Fruit fly (Drosophila melanogaster): ENCODE results near the gene Rab11.

The Rab11 gene

dm6 chr3R:21127352-21127985 is 16.3 kb downstream of the Rab11 start, which contains the start of the genes slmb and CG5793 (continued):
- TF ChIP-seq D19B (GFP tag; optimal IDR thresholded peaks at IDR 0.05) (no peak), crol (GFP tag; IDR thresholded peaks at IDR 0.05) (no peak; the same call in 1 of the 2 replicates), ems (GFP tag; optimal IDR thresholded peaks at IDR 0.05) (peak; percentile 31), Bteb2 (GFP tag; optimal IDR thresholded peaks at IDR 0.05) (no peak), Hr39 (optimal IDR thresholded peaks at IDR 0.05) (no peak), Adf1 (GFP tag; IDR thresholded peaks at IDR 0.05) (no peak), CG6683 (GFP tag; optimal IDR thresholded peaks at IDR 0.05) (no peak), gem (tag; optimal IDR thresholded peaks at IDR 0.05) (no peak), CG7271 (tag; optimal IDR thresholded peaks at IDR 0.05) (no peak), CG17385 (GFP tag; optimal IDR thresholded peaks at IDR 0.05) (no peak), h (optimal IDR thresholded peaks at IDR 0.05) (no peak), NfI (GFP tag; optimal IDR thresholded peaks at IDR 0.05) (peak; percentile 39), CG8359 (GFP tag; optimal IDR thresholded peaks at IDR 0.05; ENCODE audit: borderline replicate concordance) (no peak), C15 (GFP tag; IDR thresholded peaks at IDR 0.05) (no peak), Camta (GFP tag; optimal IDR thresholded peaks at IDR 0.05) (peak; percentile 26), pzg (GFP tag; optimal IDR thresholded peaks at IDR 0.05) (peak; percentile 93), CG30020 (tag; optimal IDR thresholded peaks at IDR 0.05) (peak; percentile 50), ATbp (GFP tag; optimal IDR thresholded peaks at IDR 0.05) (no peak), Ets97D (GFP tag; optimal IDR thresholded peaks at IDR 0.05) (peak; percentile 76), gsb-n (tag; optimal IDR thresholded peaks at IDR 0.05) (peak; percentile 25), HLH3B (GFP tag; IDR thresholded peaks at IDR 0.05) (peak; percentile 42), Ssrp (tag; optimal IDR thresholded peaks at IDR 0.05) (no peak), ro (GFP tag; IDR thresholded peaks at IDR 0.05) (no peak), MESR4 (GFP tag; optimal IDR thresholded peaks at IDR 0.05) (peak; percentile 42), tll (GFP tag; optimal IDR thresholded peaks at IDR 0.05) (no peak), wdn (GFP tag; IDR thresholded peaks at IDR 0.05) (0 out of 2 replicates have a peak, but pooled peaks have one; percentile 2), CG11696 (GFP tag; IDR thresholded peaks at IDR 0.05) (no peak), CG10147 (GFP tag; optimal IDR thresholded peaks at IDR 0.05) (no peak), phol (tag; optimal IDR thresholded peaks at IDR 0.05) (peak; percentile 61), CG13123 (GFP tag; optimal IDR thresholded peaks at IDR 0.05) (no peak), CG14014 (GFP tag; IDR thresholded peaks at IDR 0.05) (0 out of 2 replicates have a peak, but pooled peaks have one; percentile 32), CG12236 (GFP tag; optimal IDR thresholded peaks at IDR 0.05) (no peak), CG1602 (GFP tag; optimal IDR thresholded peaks at IDR 0.05) (peak; percentile 12), repo (GFP tag; optimal IDR thresholded peaks at IDR 0.05) (no peak), HmgD (GFP tag; optimal IDR thresholded peaks at IDR 0.05) (peak; percentile 56), sqz (GFP tag; optimal IDR thresholded peaks at IDR 0.05) (no peak), psq (GFP tag; optimal IDR thresholded peaks at IDR 0.05) (peak; percentile 15), da (GFP tag; optimal IDR thresholded peaks at IDR 0.05) (no peak), Dad (GFP tag; optimal IDR thresholded peaks at IDR 0.05) (no peak), fu2 (GFP tag; optimal IDR thresholded peaks at IDR 0.05) (peak; percentile 38), slou (GFP tag; optimal IDR thresholded peaks at IDR 0.05) (peak; percentile 6), CG4360 (GFP tag; IDR thresholded peaks at IDR 0.05) (no peak), Lpt (GFP tag; optimal IDR thresholded peaks at IDR 0.05) (no peak), CG14860 (GFP tag; IDR thresholded peaks at IDR 0.05; ENCODE audit: partially characterized antibody) (no peak), CG2889 (GFP tag; IDR thresholded peaks at IDR 0.05) (no peak), Elba2 (GFP tag; optimal IDR thresholded peaks at IDR 0.05) (no peak), lmd (GFP tag; IDR thresholded peaks at IDR 0.05) (peak; percentile 8; the same call in 1 of the 2 replicates), CG10979 (tag; optimal IDR thresholded peaks at IDR 0.05) (no peak), CG7786 (GFP tag; optimal IDR thresholded peaks at IDR 0.05) (peak; percentile 56), scrt (GFP tag; optimal IDR thresholded peaks at IDR 0.05) (no peak), Mes4 (GFP tag; optimal IDR thresholded peaks at IDR 0.05) (peak; percentile 23)

All from whole organism, embryonic.